Worm (Caenorhabditis elegans): ENCODE data around the gene Y105C5A.1268.

The Y105C5A.1268 gene

ce11 chrIV:15646418-15647220, at the start of gene Y105C5A.1268, which contains the start of gene Y105C5A.1272 (continued):
- TF ChIP-seq mes-2 (tag; optimal IDR thresholded peaks at IDR 0.05; ENCODE audit: poor library complexity, severe bottlenecking) (peak; percentile 75), tra-1 (GFP tag; IDR thresholded peaks at IDR 0.05) (0 out of 2 replicates have a peak, but pooled peaks have one; percentile 21), aha-1 (tag) (peak; percentile 99), nhr-48 (tag; optimal IDR thresholded peaks at IDR 0.05) (peak; percentile 52), mdl-1 (tag; optimal IDR thresholded peaks at IDR 0.05) (peak; percentile 47 to 74), F37D6.2 (tag; optimal IDR thresholded peaks at IDR 0.05) (peak; percentile 86), nhr-25 (tag; optimal IDR thresholded peaks at IDR 0.05; ENCODE audit: borderline replicate concordance, insufficient read depth) (peak; percentile 47), mep-1 (tag; optimal IDR thresholded peaks at IDR 0.05) (peak; percentile 86), nhr-28 (tag; optimal IDR thresholded peaks at IDR 0.05) (peak; percentile 68), hlh-30 (tag; optimal IDR thresholded peaks at IDR 0.05; ENCODE audit: insufficient read depth) (peak; percentile 93)

- TF ChIP-seq cey-2 (tag; optimal IDR thresholded peaks at IDR 0.05; ENCODE audit: borderline replicate concordance, insufficient read depth): no peak
- TF ChIP-seq aha-1 (tag): peak; percentile 91
These were observed 49.0 kb upstream of the Y105C5A.1268 start for ce11 chrIV:15695274-15695673.

ce11 chrIV:15693268-15693667, 47.0 kb upstream of the Y105C5A.1268 start:
- TF ChIP-seq hif-1 (tag; optimal IDR thresholded peaks at IDR 0.05): peak in 1 of 2 experiments; percentile 21
- TF ChIP-seq spr-3 (GFP tag; optimal IDR thresholded peaks at IDR 0.05): peak; percentile 19
- TF ChIP-seq dmd-8 (GFP tag; IDR thresholded peaks at IDR 0.05): peak; percentile 91
- TF ChIP-seq snpc-1.2 (GFP tag; IDR thresholded peaks at IDR 0.05): peak; percentile 100
- peak; percentile 74 for TF ChIP-seq lin-38 (GFP tag; IDR thresholded peaks at IDR 0.05)
- no peak for TF ChIP-seq jun-1 (tag; optimal IDR thresholded peaks at IDR 0.05)
- no peak for TF ChIP-seq ceh-82 (tag; optimal IDR thresholded peaks at IDR 0.05)
- TF ChIP-seq ceh-62 (tag; optimal IDR thresholded peaks at IDR 0.05): no peak
- peak; percentile 83 for TF ChIP-seq F49E8.2 (tag; optimal IDR thresholded peaks at IDR 0.05; ENCODE audit: borderline replicate concordance)
- TF ChIP-seq fkh-10 (GFP tag; optimal IDR thresholded peaks at IDR 0.05): no peak
- TF ChIP-seq F10B5.3 (tag; optimal IDR thresholded peaks at IDR 0.05): peak; percentile 10
- no peak for TF ChIP-seq aly-2 (tag; optimal IDR thresholded peaks at IDR 0.05)
- peak; percentile 87 for TF ChIP-seq mdt-29 (GFP tag; IDR thresholded peaks at IDR 0.05)
- TF ChIP-seq lin-1 (GFP tag; IDR thresholded peaks at IDR 0.05): 0 out of 2 replicates have a peak, but pooled peaks have one; percentile 28
- TF ChIP-seq Y75B8A.6 (GFP tag; IDR thresholded peaks at IDR 0.05): no peak
- TF ChIP-seq fos-1 (tag; optimal IDR thresholded peaks at IDR 0.05): no peak
- TF ChIP-seq ztf-7 (tag; optimal IDR thresholded peaks at IDR 0.05): no peak
- TF ChIP-seq F44E2.7 (GFP tag; IDR thresholded peaks at IDR 0.05): 0 out of 2 replicates have a peak, but pooled peaks have one; percentile 78
- TF ChIP-seq pha-4 (GFP tag; IDR thresholded peaks at IDR 0.05): peak; percentile 79
- no peak for TF ChIP-seq pha-4 (tag; optimal IDR thresholded peaks at IDR 0.05)
- peak; percentile 60 for TF ChIP-seq unc-130 (GFP tag; optimal IDR thresholded peaks at IDR 0.05)
- peak; percentile 49; the same call in 1 of the 2 replicates for TF ChIP-seq ZK337.2 (GFP tag; IDR thresholded peaks at IDR 0.05)
- peak; percentile 45 for TF ChIP-seq sdz-12 (GFP tag; optimal IDR thresholded peaks at IDR 0.05)
- peak in 1 of 2 experiments; percentile 14 for TF ChIP-seq lsy-2 (tag; optimal IDR thresholded peaks at IDR 0.05)
- TF ChIP-seq aha-1 (tag): peak; percentile 39
- peak; percentile 61 for TF ChIP-seq nhr-111 (GFP tag; optimal IDR thresholded peaks at IDR 0.05)
- TF ChIP-seq dve-1 (tag; optimal IDR thresholded peaks at IDR 0.05; ENCODE audit: insufficient read depth): peak; percentile 9
- peak; percentile 64 for TF ChIP-seq tra-1 (GFP tag; IDR thresholded peaks at IDR 0.05)
- peak; percentile 54; the same call in 1 of the 2 replicates for TF ChIP-seq Y48G9A.11 (GFP tag; IDR thresholded peaks at IDR 0.05)
- peak; percentile 34 for TF ChIP-seq duxl-1 (tag; optimal IDR thresholded peaks at IDR 0.05; ENCODE audit: poor library complexity)
- no peak for TF ChIP-seq ceh-20 (GFP tag; IDR thresholded peaks at IDR 0.05)
- TF ChIP-seq madf-5 (GFP tag; IDR thresholded peaks at IDR 0.05): peak; percentile 34 to 84; a peak in 2 of 4 replicates
- TF ChIP-seq egl-27 (tag; optimal IDR thresholded peaks at IDR 0.05): no peak
- no peak for TF ChIP-seq R02D3.7 (tag; optimal IDR thresholded peaks at IDR 0.05)
- 0 out of 2 replicates have a peak, but pooled peaks have one; percentile 45 for TF ChIP-seq nhr-41 (GFP tag; IDR thresholded peaks at IDR 0.05)

Measured in whole organism, L4 larva.